Worm (Caenorhabditis elegans): Measurements from ENCODE around the gene glct-6.
A peak's percentile ranks its signal among the peaks of the same experiment; 100 is the strongest.

Gene glct-6

DNA sequence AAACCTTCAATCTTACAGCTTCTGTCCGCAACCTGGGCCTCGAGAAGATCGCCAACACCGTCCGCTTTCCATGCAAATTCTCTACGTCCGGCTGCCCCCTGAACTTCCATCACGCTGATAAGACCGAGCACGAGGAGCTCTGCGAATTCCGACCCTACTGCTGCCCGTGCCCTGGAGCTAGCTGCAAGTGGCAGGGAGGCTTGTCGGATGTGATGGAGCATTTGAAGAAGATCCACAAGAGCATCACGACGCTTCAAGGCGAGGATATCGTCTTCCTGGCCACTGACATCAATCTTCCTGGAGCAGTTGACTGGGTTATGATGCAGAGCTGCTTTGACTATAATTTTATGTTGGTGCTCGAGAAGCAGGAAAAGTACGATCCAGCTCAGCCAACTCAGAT lies 38.2 kb upstream of the glct-6 start:
- TF ChIP-seq set-16 (GFP tag; IDR thresholded peaks at IDR 0.05) (peak; percentile 72), dmd-8 (GFP tag; IDR thresholded peaks at IDR 0.05) (0 out of 2 replicates have a peak, but pooled peaks have one; percentile 10), Y5F2A.4 (GFP tag; optimal IDR thresholded peaks at IDR 0.05) (no peak)

DNA sequence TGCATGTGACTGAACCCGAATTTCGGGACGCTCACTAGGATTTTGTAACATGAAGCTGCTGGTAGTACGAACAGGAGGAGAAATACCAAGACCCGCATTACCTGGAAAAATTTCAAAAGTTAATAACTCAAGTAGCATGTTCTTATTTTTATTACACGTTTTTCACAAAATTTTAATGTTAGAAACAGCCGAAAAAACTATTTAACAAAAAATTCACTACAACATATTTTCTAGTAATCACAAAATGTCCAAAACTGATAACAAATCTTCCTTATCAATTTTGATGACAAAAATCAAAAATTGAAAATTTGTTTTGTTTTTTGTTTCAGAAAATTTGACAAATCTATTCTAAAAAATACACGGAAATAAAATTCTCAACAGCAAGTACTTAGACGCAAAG lies 33.0 kb upstream of the glct-6 start, which contains the start of gene ugt-45:
TSS of gene ugt-45 (minus strand) at position 101 of the 400 bp plus-strand sequence.
- peak; percentile 76 for TF ChIP-seq nhr-28 (tag; optimal IDR thresholded peaks at IDR 0.05)
- no peak for TF ChIP-seq snpc-1.2 (GFP tag; IDR thresholded peaks at IDR 0.05)

DNA sequence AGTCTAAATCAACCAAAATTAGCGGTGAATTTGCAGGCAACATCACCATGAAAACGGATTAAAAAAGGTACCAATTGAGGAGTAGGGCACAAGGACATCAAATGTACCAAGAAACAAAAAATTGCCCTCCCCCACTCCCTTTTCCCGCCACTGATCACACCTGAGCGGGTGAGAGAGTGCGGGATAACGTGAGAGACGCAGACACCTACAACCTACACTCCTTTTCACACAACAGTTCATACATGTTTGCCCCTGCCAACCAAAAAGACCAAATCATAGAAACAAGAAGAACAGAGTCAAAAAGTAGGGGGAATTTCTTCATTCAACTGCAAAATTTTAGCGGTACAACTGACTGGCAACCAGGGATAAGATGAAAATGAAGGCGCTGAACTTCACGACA lies 31.7 kb upstream of the glct-6 start:
- TF ChIP-seq lin-13 (GFP tag; optimal IDR thresholded peaks at IDR 0.05), result no peak
- TF ChIP-seq nhr-28 (tag; optimal IDR thresholded peaks at IDR 0.05), result peak; percentile 97

DNA sequence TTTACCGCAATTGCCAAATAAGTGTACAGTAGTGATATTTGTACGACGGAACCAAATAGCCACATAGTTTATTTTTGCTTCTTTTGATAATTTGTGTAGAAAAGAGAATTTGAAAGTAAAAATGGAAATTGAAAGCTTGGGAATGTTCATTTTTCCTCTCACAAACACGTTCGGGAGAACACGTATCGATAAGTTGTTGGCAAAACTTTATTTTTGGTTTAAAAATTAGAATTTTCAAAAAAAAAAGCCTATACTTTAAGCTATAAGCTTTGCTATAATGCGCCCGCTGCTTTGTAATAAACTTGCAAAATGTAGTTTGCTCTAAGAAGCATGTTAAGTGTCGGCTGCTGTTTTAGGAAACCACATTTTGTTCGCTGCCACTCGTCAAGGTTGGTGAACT lies 28.7 kb upstream of the glct-6 start, which contains the start of gene Y37E11AR.7:
TSS of gene Y37E11AR.7 (minus strand) at position 101 of the 400 bp plus-strand sequence.
- TF ChIP-seq mxl-3 (GFP tag; optimal IDR thresholded peaks at IDR 0.05) (no peak), Y5F2A.4 (GFP tag; optimal IDR thresholded peaks at IDR 0.05) (no peak)

DNA sequence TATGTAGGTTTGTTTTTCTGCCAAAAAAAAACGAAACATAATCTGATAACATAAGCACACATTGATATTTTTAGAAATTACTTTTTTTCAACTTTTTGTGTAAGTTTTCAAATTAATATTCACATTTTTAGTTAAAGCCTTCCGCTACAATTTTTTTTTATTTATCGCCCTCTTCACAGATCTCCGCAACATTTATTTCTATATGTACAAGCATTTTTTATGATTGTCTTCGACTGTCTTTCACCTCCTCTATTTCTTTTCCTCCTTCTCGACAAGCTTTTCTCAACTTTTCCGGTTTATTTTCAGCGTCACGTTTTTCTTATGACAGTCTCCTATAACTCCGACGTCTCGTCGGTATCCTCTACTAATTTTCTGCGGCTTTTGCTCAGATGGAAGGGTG lies 28.1 kb upstream of the glct-6 start, which contains the start of gene best-20:
TSS of gene best-20 (plus strand) at position 301 of the 400 bp plus-strand sequence.
- TF ChIP-seq ceh-62 (tag; optimal IDR thresholded peaks at IDR 0.05), result no peak
- no peak for TF ChIP-seq nhr-6 (tag; optimal IDR thresholded peaks at IDR 0.05)
- no peak for TF ChIP-seq zag-1 (tag; optimal IDR thresholded peaks at IDR 0.05)
- no peak for TF ChIP-seq madf-9 (GFP tag; conservative IDR thresholded peaks at IDR 0.05)
- TF ChIP-seq snpc-4 (tag; optimal IDR thresholded peaks at IDR 0.05), result no peak
- no peak for TF ChIP-seq attf-4 (tag; optimal IDR thresholded peaks at IDR 0.05)
- no peak for TF ChIP-seq ctbp-1 (GFP tag; IDR thresholded peaks at IDR 0.05)
- TF ChIP-seq arid-1 (GFP tag; conservative IDR thresholded peaks at IDR 0.05), result no peak
- TF ChIP-seq nhr-237 (tag; optimal IDR thresholded peaks at IDR 0.05), result no peak
- no peak for TF ChIP-seq nhr-42 (GFP tag; IDR thresholded peaks at IDR 0.05)
- TF ChIP-seq hmg-1.1 (GFP tag; IDR thresholded peaks at IDR 0.05), result no peak
- TF ChIP-seq skn-1 (tag; optimal IDR thresholded peaks at IDR 0.05), result no peak
- no peak for TF ChIP-seq tra-1 (GFP tag; IDR thresholded peaks at IDR 0.05)
- no peak for TF ChIP-seq nhr-77 (tag; optimal IDR thresholded peaks at IDR 0.05)
- TF ChIP-seq F44E2.7 (GFP tag; IDR thresholded peaks at IDR 0.05), result no peak
- TF ChIP-seq T26A8.4 (GFP tag; IDR thresholded peaks at IDR 0.05), result no peak
- TF ChIP-seq Y105C5A.15 (GFP tag; IDR thresholded peaks at IDR 0.05), result no peak

DNA sequence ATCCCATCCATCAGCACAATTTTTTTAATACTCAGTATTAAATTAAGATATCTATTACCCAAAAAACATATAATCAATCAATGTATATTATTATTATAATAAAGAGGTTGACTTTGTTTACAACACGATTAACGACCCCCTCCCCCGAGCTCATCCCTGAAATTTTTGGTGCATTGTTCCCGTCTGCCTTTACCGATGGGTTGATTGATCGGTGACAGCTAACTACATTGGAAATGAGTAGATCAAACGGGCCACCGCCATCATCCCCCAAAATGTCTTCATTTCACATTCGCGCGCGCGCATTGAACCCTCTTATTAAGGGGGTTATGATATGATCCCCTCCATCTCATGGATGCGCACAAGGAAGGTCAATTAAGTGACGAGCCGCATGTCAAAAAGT lies 24.2 kb upstream of the glct-6 start:
- no peak for TF ChIP-seq T20F7.1 (GFP tag; optimal IDR thresholded peaks at IDR 0.05)
- TF ChIP-seq nhr-28 (tag; optimal IDR thresholded peaks at IDR 0.05), result no peak
- TF ChIP-seq aha-1 (tag), result peak; percentile 1
- TF ChIP-seq fos-1 (tag; optimal IDR thresholded peaks at IDR 0.05), result no peak

DNA sequence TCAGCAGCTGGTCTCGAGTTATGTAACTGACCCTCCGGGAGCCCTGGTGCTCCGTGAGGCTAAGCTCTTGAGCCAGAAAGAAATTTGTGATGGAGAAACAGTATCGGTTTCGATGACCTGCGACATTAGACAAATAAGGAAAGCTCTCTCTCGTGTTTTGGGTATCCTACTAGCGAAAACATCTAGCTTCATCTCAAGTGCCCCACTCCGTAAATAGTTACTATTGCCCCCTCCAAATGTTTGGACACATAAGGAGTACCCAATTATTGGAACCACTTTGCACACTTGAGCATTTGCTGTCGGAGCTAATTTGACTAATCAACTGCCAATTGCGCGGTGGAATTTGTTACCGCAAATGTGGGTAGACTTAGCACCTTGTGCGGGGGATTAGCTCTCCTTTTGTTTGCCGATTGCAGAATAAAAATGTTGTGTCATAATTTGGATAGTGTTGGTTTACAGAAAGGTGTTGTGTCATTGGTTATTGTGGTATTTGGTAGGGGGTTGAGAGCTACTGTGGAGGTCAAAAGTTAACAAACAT lies 19.9 kb upstream of the glct-6 start:
- TF ChIP-seq F37D6.2 (tag; optimal IDR thresholded peaks at IDR 0.05) (no peak), zag-1 (tag; optimal IDR thresholded peaks at IDR 0.05) (no peak), dve-1 (tag; optimal IDR thresholded peaks at IDR 0.05; ENCODE audit: insufficient read depth) (no peak), hif-1 (tag; optimal IDR thresholded peaks at IDR 0.05) (no peak), tag-97 (GFP tag; IDR thresholded peaks at IDR 0.05) (no peak), unc-130 (GFP tag; optimal IDR thresholded peaks at IDR 0.05) (no peak), F44E2.7 (GFP tag; IDR thresholded peaks at IDR 0.05) (no peak), nhr-76 (tag; optimal IDR thresholded peaks at IDR 0.05) (no peak), fkh-10 (GFP tag; optimal IDR thresholded peaks at IDR 0.05) (no peak), mxl-2 (GFP tag; conservative IDR thresholded peaks at IDR 0.05) (no peak), snpc-4 (tag; optimal IDR thresholded peaks at IDR 0.05) (no peak), F26F4.8 (GFP tag; conservative IDR thresholded peaks at IDR 0.05) (no peak), ceh-32 (tag; optimal IDR thresholded peaks at IDR 0.05; ENCODE audit: poor library complexity) (no peak), lsy-2 (tag; optimal IDR thresholded peaks at IDR 0.05) (no peak)
